Worm (Caenorhabditis elegans) whole organism, L4 larva: ENCODE measurements around the gene C44H4.4.

ENCODE experiments used
- F10B5.3 ChIP-seq: sonication (generic microtip); optimal IDR thresholded peaks from 2 replicates; lab custom pipeline; 2016; ENCODE audit warnings: mild to moderate bottlenecking, missing genetic modification characterization, missing compliant biosample characterization
- ama-1 ChIP-seq: fragments of 150-350 bp; optimal IDR thresholded peaks from 2 replicates; lab custom pipeline; 2014; ENCODE audit warnings: inconsistent platforms, mixed read lengths
- ceh-62 ChIP-seq: sonication (generic microtip); optimal IDR thresholded peaks from 2 replicates; lab custom pipeline; 2017; ENCODE audit warnings: missing biosample characterization, missing genetic modification characterization
- daf-12 ChIP-seq: fragments of 150-350 bp; optimal IDR thresholded peaks from 2 replicates; lab custom pipeline; 2014; ENCODE audit warnings: missing biosample characterization, missing genetic modification reagents, missing genetic modification characterization
- egl-27 ChIP-seq: sonication (generic microtip); optimal IDR thresholded peaks from 3 replicates; lab custom pipeline; 2017; ENCODE audit warnings: missing biosample characterization, missing genetic modification reagents, missing genetic modification characterization
- fkh-10 ChIP-seq: fragments of 150-350 bp; optimal IDR thresholded peaks from 2 replicates; lab custom pipeline; 2014; ENCODE audit warnings: missing biosample characterization, missing genetic modification reagents, missing genetic modification characterization
- lsy-2 ChIP-seq, 2 experiments: fragments of 150-350 bp in 1 of 2; sonication (generic microtip) in 1 of 2; optimal IDR thresholded peaks; 2 replicates each; lab custom pipeline; 2014 to 2017; ENCODE audit warnings: missing biosample characterization in 2 of 2, missing genetic modification characterization in 2 of 2
- nhr-76 ChIP-seq: fragments of 150-350 bp; optimal IDR thresholded peaks from 2 replicates; lab custom pipeline; 2014; ENCODE audit warnings: missing biosample characterization, missing genetic modification characterization
- nhr-77 ChIP-seq: fragments of 150-350 bp; optimal IDR thresholded peaks from 2 replicates; lab custom pipeline; 2014; ENCODE audit warnings: missing biosample characterization, missing genetic modification characterization
- skn-1 ChIP-seq: fragments of 150-350 bp; optimal IDR thresholded peaks from 2 replicates; lab custom pipeline; 2014; ENCODE audit warnings: missing biosample characterization, missing genetic modification characterization
- unc-130 ChIP-seq: sonication (generic microtip); optimal IDR thresholded peaks from 2 replicates; lab custom pipeline; 2016; ENCODE audit warnings: missing genetic modification reagents, missing genetic modification characterization, missing compliant biosample characterization
- unc-62 ChIP-seq, 3 experiments: fragments of 150-350 bp in 1 of 3; sonication (generic microtip); optimal IDR thresholded peaks in 2 of 3; peaks in 1 of 3; 1 replicate in 1 of 3; 2 replicates in 2 of 3; lab custom pipeline; 2014 to 2017; ENCODE audit warnings: missing biosample characterization in 3 of 3, missing genetic modification characterization in 3 of 3, missing genetic modification reagents in 3 of 3, missing genotype in 1 of 3
- ztf-11 ChIP-seq: fragments of 150-350 bp; optimal IDR thresholded peaks from 2 replicates; lab custom pipeline; 2014; ENCODE audit warnings: missing biosample characterization, missing genetic modification characterization

- TF ChIP-seq nhr-76 (tag; lab: Kevin White, UChicago) (no peak), unc-62 (GFP tag; optimal IDR thresholded peaks at IDR 0.05 in 1 of 2; lab: Kevin White, UChicago) (no peak), unc-62 (tag; optimal IDR thresholded peaks at IDR 0.05; lab: Kevin White, UChicago) (no peak), ztf-11 (tag; lab: Kevin White, UChicago) (no peak), ama-1 (lab: Kevin White, UChicago) (no peak), daf-12 (tag; lab: Kevin White, UChicago) (no peak), lsy-2 (tag; optimal IDR thresholded peaks at IDR 0.05; lab: Kevin White, UChicago) (no peak), egl-27 (no peak), skn-1 (tag; lab: Kevin White, UChicago) (no peak), ceh-62 (tag; lab: Kevin White, UChicago) (no peak), nhr-77 (tag; lab: Kevin White, UChicago) (no peak), unc-130 (GFP tag; lab: Kevin White, UChicago) (no peak), F10B5.3 (tag; lab: Kevin White, UChicago) (no peak), fkh-10 (no peak)
These were observed 5.9 kb upstream of the C44H4.4 start, which contains the start of gene C44H4.8 for ce11 chrX:14594825-14595224.
